Worm (Caenorhabditis elegans) whole organism, L4/young adult: ENCODE measurements around the gene fbxa-26.

ENCODE experiments used
- dao-5 ChIP-seq: sonication (generic microtip); optimal IDR thresholded peaks from 2 replicates; lab custom pipeline; 2016; ENCODE audit warnings: missing genotype, missing genetic modification characterization, moderate library complexity, missing compliant biosample characterization
- him-1 ChIP-seq: sonication (generic microtip); optimal IDR thresholded peaks from 2 replicates; lab custom pipeline; 2016; ENCODE audit warnings: missing genotype, missing genetic modification reagents, missing genetic modification characterization, missing compliant biosample characterization

DNA sequence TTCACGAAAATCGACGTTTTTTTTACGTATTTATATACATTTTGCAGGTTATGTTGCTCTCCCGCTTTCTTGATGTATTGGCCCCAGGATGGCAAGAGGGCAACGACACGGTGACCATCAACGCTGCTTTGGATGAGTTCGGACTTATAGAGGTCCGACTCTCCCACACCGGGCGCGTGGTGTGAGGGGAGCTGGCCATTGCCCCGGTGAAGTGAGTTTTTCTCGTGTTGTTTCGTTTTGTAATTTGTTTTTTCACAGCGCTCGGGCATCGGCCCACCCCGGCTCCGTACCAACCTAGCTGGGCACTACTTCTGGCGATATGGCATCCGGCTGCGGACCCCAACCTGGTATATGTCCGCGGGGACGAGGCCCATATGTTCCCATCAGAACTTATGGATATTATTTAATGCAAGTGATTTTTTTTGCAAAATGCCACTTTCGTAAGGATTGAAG is 32.1 kb upstream of the fbxa-26 start, which contains the start of gene Y82E9BR.20:
- no peak for TF ChIP-seq him-1
- no peak for TF ChIP-seq dao-5
